Worm (Caenorhabditis elegans) whole organism, young adult: ENCODE results near the gene grd-3.
"Not testable (repeated sequence)": the region's sequence is repeated elsewhere in the genome, so short reads cannot be mapped to it uniquely, and the experiment has no call there.

Source experiments
- B0035.1 ChIP-seq: sonication (generic microtip); optimal IDR thresholded peaks from 2 replicates; lab custom pipeline; 2016; ENCODE audit warnings: missing genetic modification characterization, mild to moderate bottlenecking, missing compliant biosample characterization, missing genotype, missing genetic modification reagents
- B0336.3 ChIP-seq: fragments of 200-800 bp; sonication (Bioruptor generic); IDR thresholded peaks from 2 replicates; pipeline ENCODE4 v1.3.6; 2022; ENCODE audit warnings: missing genetic modification characterization, missing compliant biosample characterization
- D2030.7 ChIP-seq: fragments of 200-800 bp; sonication (Bioruptor generic); IDR thresholded peaks from 2 replicates; pipeline ENCODE4 v1.3.6; 2022; ENCODE audit warnings: missing genetic modification reagents, missing genetic modification characterization, missing compliant biosample characterization
- F22D6.2 ChIP-seq: sonication (generic microtip); optimal IDR thresholded peaks from 2 replicates; lab custom pipeline; 2016; ENCODE audit warnings: mild to moderate bottlenecking, missing genetic modification characterization, missing compliant biosample characterization
- F39B2.1 ChIP-seq: fragments of 200-800 bp; sonication (Bioruptor generic); IDR thresholded peaks from 2 replicates; pipeline ENCODE4 v1.3.6; 2022; ENCODE audit warnings: missing genetic modification reagents, missing genetic modification characterization, missing compliant biosample characterization
- ama-1 ChIP-seq, 3 experiments: fragments of 150-350 bp in 1 of 3; sonication (generic microtip) in 2 of 3; optimal IDR thresholded peaks; 2 replicates each; lab custom pipeline; 2014 to 2018; ENCODE audit warnings: missing biosample characterization in 2 of 3, missing genetic modification characterization in 2 of 3, missing genetic modification reagents in 2 of 3
- bed-2 ChIP-seq: fragments of 200-800 bp; sonication (Bioruptor generic); IDR thresholded peaks from 2 replicates; pipeline ENCODE4 v1.3.6; 2022; ENCODE audit warnings: missing genetic modification reagents, missing genetic modification characterization, missing compliant biosample characterization
- cebp-2 ChIP-seq: fragments of 200-800 bp; sonication (Bioruptor generic); IDR thresholded peaks from 2 replicates; pipeline ENCODE4 v1.3.6; 2022; ENCODE audit warnings: missing genetic modification characterization, missing compliant biosample characterization
- ceh-27 ChIP-seq: fragments of 200-800 bp; sonication (Bioruptor generic); optimal IDR thresholded peaks from 2 replicates; lab custom pipeline; 2018; ENCODE audit warnings: mild to moderate bottlenecking, missing genetic modification characterization, moderate library complexity, missing compliant biosample characterization
- ceh-40 ChIP-seq: fragments of 200-800 bp; sonication (Bioruptor generic); IDR thresholded peaks from 2 replicates; pipeline ENCODE4 v1.3.6; 2022; ENCODE audit warnings: missing genetic modification characterization, missing compliant biosample characterization
- chd-7 ChIP-seq: sonication (generic microtip); optimal IDR thresholded peaks from 2 replicates; lab custom pipeline; 2016; ENCODE audit warnings: mild to moderate bottlenecking, missing genetic modification characterization, moderate library complexity, missing compliant biosample characterization
- die-1 ChIP-seq: sonication (generic microtip); optimal IDR thresholded peaks from 2 replicates; lab custom pipeline; 2016; ENCODE audit warnings: missing genotype, mild to moderate bottlenecking, missing genetic modification characterization, missing compliant biosample characterization
- egl-18 ChIP-seq: fragments of 200-800 bp; sonication (Bioruptor generic); IDR thresholded peaks from 2 replicates; pipeline ENCODE4 v1.3.6; 2022; ENCODE audit warnings: missing genetic modification reagents, missing genetic modification characterization, missing compliant biosample characterization
- fkh-3 ChIP-seq: sonication (generic microtip); optimal IDR thresholded peaks from 2 replicates; lab custom pipeline; 2016; ENCODE audit warnings: mild to moderate bottlenecking, missing genetic modification characterization, missing compliant biosample characterization
- hlh-12 ChIP-seq: sonication (generic microtip); optimal IDR thresholded peaks from 2 replicates; lab custom pipeline; 2016; ENCODE audit warnings: missing genetic modification characterization, missing compliant biosample characterization
- hlh-26 ChIP-seq: fragments of 200-800 bp; sonication (Bioruptor generic); conservative IDR thresholded peaks from 2 replicates; pipeline ENCODE4 v1.3.6; 2022; ENCODE audit warnings: missing genetic modification reagents, missing genetic modification characterization, missing compliant biosample characterization
- hmg-20 ChIP-seq: fragments of 200-800 bp; sonication (Bioruptor generic); IDR thresholded peaks from 2 replicates; pipeline ENCODE4 v1.3.6; 2022; ENCODE audit warnings: missing genetic modification reagents, missing genetic modification characterization, missing compliant biosample characterization
- lir-1 ChIP-seq: fragments of 200-800 bp; sonication (Bioruptor generic); conservative IDR thresholded peaks from 2 replicates; pipeline ENCODE4 v1.3.6; 2022; ENCODE audit warnings: missing genetic modification reagents, missing genetic modification characterization, missing compliant biosample characterization
- lsy-27 ChIP-seq: sonication (generic microtip); optimal IDR thresholded peaks from 2 replicates; lab custom pipeline; 2017; ENCODE audit warnings: missing genetic modification characterization, mild to moderate bottlenecking, missing compliant biosample characterization, antibody characterized with exemption, missing genotype, borderline replicate concordance; ENCODE audit not compliant: insufficient read depth
- mes-4 ChIP-seq: sonication (generic microtip); optimal IDR thresholded peaks from 2 replicates; lab custom pipeline; 2016; ENCODE audit warnings: missing genotype, missing genetic modification characterization, missing compliant biosample characterization
- mxl-1 ChIP-seq: sonication (generic microtip); optimal IDR thresholded peaks from 2 replicates; lab custom pipeline; 2016; ENCODE audit warnings: missing genetic modification characterization, missing compliant biosample characterization
- nfya-1 ChIP-seq: sonication (generic microtip); optimal IDR thresholded peaks from 2 replicates; lab custom pipeline; 2017; ENCODE audit warnings: antibody characterized with exemption, missing compliant biosample characterization, missing genetic modification characterization, borderline replicate concordance; ENCODE audit not compliant: insufficient read depth
- nhr-179 ChIP-seq: sonication (generic microtip); optimal IDR thresholded peaks from 2 replicates; lab custom pipeline; 2016; ENCODE audit warnings: mild to moderate bottlenecking, missing genetic modification characterization, missing compliant biosample characterization
- nhr-27 ChIP-seq: fragments of 200-800 bp; sonication (Bioruptor generic); optimal IDR thresholded peaks from 2 replicates; lab custom pipeline; 2018; ENCODE audit warnings: mild to moderate bottlenecking, missing genetic modification characterization, moderate library complexity, missing compliant biosample characterization
- sdz-38 ChIP-seq: sonication (generic microtip); optimal IDR thresholded peaks from 2 replicates; lab custom pipeline; 2016; ENCODE audit warnings: missing genotype, missing genetic modification characterization, missing compliant biosample characterization
- sea-2 ChIP-seq: fragments of 200-800 bp; sonication (Bioruptor generic); IDR thresholded peaks from 2 replicates; pipeline ENCODE4 v1.3.6; 2022; ENCODE audit warnings: missing genetic modification characterization, missing compliant biosample characterization
- snpc-1.1 ChIP-seq: sonication (generic microtip); optimal IDR thresholded peaks from 2 replicates; lab custom pipeline; 2017; ENCODE audit warnings: missing genetic modification characterization, mild to moderate bottlenecking, missing compliant biosample characterization, antibody characterized with exemption, moderate library complexity, missing genotype, missing genetic modification reagents; ENCODE audit not compliant: insufficient read depth
- somi-1 ChIP-seq: fragments of 200-800 bp; sonication (Bioruptor generic); optimal IDR thresholded peaks from 2 replicates; lab custom pipeline; 2018; ENCODE audit warnings: mild to moderate bottlenecking, missing genetic modification characterization, missing compliant biosample characterization
- tbp1 ChIP-seq: fragments of 200-800 bp; sonication (Bioruptor generic); optimal IDR thresholded peaks from 2 replicates; lab custom pipeline; 2018; ENCODE audit warnings: mild to moderate bottlenecking, missing genetic modification characterization, missing compliant biosample characterization
- zim-3 ChIP-seq: sonication (generic microtip); optimal IDR thresholded peaks from 2 replicates; lab custom pipeline; 2017; ENCODE audit warnings: mild to moderate bottlenecking, missing genetic modification characterization, moderate library complexity, missing compliant biosample characterization
- ztf-18 ChIP-seq: sonication (generic microtip); optimal IDR thresholded peaks from 2 replicates; lab custom pipeline; 2016; ENCODE audit warnings: missing genotype, mild to moderate bottlenecking, missing genetic modification characterization, missing compliant biosample characterization

grd-3 gene

DNA sequence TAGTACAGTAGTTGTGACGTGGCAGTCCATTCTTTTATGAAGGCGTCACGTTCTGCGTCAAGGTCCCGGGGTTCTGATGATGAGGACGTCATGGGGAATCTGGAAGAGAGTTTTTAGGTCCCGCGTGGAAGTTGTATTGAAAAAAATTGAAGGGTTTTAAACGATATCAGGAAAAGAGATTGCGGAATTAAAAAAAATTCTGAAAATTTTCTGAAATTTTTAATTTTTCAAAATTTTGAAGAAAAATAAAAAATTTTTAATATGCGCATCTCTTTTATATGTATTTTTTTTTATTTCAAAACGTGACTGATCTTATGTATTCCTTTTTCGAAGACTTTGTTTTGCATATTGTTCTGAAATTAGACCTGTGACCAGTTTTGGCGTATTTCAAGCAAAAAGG, 16.9 kb upstream of the grd-3 start, which contains the start of gene C04C3.6:
Gene C04C3.6 (minus strand): TSS at position 101 of the 400 bp plus-strand sequence.
- TF ChIP-seq F39B2.1 (GFP tag; lab: Robert Waterston, UW) (no peak), sdz-38 (tag; lab: Kevin White, UChicago) (no peak), fkh-3 (tag; lab: Kevin White, UChicago) (no peak), chd-7 (tag; lab: Kevin White, UChicago) (no peak), ceh-27 (no peak), lsy-27 (tag; lab: Kevin White, UChicago) (no peak), snpc-1.1 (tag; lab: Kevin White, UChicago) (no peak), cebp-2 (GFP tag; lab: Robert Waterston, UW) (no peak), nhr-27 (no peak), F22D6.2 (tag; lab: Kevin White, UChicago) (no peak), nfya-1 (tag; lab: Kevin White, UChicago) (no peak), D2030.7 (GFP tag; lab: Robert Waterston, UW) (no peak)

DNA sequence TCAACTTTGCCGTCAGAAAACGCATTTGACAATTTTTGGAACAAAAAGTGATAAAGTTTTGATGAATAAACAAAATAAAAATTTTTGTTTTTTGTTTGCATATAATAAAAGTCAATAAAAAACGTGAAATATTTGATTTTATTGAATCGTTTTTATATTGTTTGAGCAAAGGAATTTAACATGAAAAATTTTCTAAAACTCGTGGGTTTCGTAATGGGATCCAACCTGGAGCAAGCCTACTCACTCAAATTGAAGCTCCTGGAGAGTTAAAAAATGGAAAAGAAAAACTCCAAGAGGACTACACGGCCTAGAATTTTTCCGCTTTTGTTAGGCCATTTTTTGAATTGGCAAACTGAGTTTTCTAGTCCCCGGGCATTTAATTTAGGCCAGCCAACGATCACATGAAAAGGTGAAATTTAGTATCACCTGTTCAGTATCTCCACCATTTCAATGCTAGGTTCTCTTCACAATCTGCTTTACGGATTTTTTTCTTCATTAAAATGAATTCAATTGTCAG, 11.0 kb upstream of the grd-3 start, which contains the start of the genes C04C3.9 and srz-60:
Gene C04C3.9 (minus strand): TSS at position 101 of the 517 bp plus-strand sequence.
Gene srz-60 (plus strand): TSS at position 467 of the 517 bp plus-strand sequence.
- TF ChIP-seq tbp1 (GFP tag; lab: Kevin White, UChicago) (no peak), sea-2 (GFP tag; lab: Robert Waterston, UW) (no peak), hlh-26 (GFP tag; lab: Robert Waterston, UW) (no peak), B0336.3 (GFP tag; lab: Robert Waterston, UW) (no peak), egl-18 (GFP tag; lab: Robert Waterston, UW) (no peak), nhr-179 (no peak), zim-3 (tag; lab: Kevin White, UChicago) (no peak)
- TF ChIP-seq, all 124 proteins: peak for 0

DNA sequence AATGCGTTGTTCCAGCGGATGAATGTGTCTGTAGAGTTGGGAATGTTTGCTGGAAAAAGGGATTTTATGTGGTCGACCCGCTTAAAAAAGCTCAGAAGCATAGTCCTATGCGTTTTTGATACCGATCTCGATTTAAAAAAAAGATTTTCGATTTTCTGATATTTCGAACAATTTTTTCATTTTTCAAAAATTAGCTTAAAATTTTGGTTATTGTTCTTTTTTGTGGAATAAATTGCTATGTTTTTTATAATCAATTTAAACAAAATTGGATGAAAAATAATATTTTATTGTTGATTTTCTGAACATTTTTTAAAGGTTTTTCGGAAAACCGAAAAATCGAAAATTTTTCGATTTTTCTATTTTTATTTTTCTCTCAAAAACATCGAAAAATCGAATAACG, 6.1 kb upstream of the grd-3 start, which contains the start of gene C04C3.7:
Gene C04C3.7 (minus strand): TSS at position 101 of the 400 bp plus-strand sequence.
- TF ChIP-seq lir-1 (GFP tag; lab: Robert Waterston, UW); ceh-27; ztf-18 (tag; lab: Kevin White, UChicago): not testable (repeated sequence)

DNA sequence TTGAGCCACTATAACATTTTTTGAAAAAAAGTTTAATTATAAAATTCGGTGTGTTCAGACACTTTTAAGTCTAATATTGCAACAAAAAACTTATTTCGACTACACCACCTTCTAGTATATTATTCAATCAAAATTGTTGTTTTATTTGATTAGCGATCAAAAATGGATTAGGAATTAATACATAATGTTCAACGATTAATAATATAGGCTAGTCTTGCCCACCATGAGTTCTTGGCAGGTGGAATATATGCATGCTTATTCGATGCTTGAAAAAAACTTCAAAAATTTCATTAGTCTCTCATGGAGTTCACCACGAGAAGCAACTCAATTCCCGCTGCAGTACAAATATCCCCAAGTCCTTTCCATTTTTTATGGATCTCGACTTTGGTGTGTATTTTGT, 3.4 kb upstream of the grd-3 start, which contains the start of gene srz-32:
Gene srz-32 (plus strand): TSS at position 301 of the 400 bp plus-strand sequence.
- TF ChIP-seq B0035.1 (tag; lab: Kevin White, UChicago) (no peak), somi-1 (GFP tag; lab: Kevin White, UChicago) (no peak), die-1 (no peak), ama-1 (optimal IDR thresholded peaks at IDR 0.05; lab: Kevin White, UChicago) (no peak), ama-1 (GFP tag; optimal IDR thresholded peaks at IDR 0.05; lab: Kevin White, UChicago) (no peak), zim-3 (tag; lab: Kevin White, UChicago) (no peak), chd-7 (tag; lab: Kevin White, UChicago) (no peak), hlh-12 (no peak), hmg-20 (GFP tag; lab: Robert Waterston, UW) (no peak), ceh-40 (GFP tag; lab: Robert Waterston, UW) (no peak), mes-4 (tag; lab: Kevin White, UChicago) (no peak), bed-2 (GFP tag; lab: Robert Waterston, UW) (no peak), mxl-1 (tag; lab: Kevin White, UChicago) (no peak)
